Fruit fly (Drosophila melanogaster) S2 (cell line): ENCODE data around the gene CG12096.

Experiments used
- CG8478 ChIP-seq: fragments of >200 bp; optimal IDR thresholded peaks from 2 replicates; lab custom pipeline; 2018
- CTCF ChIP-seq, 2 experiments: fragments of >200 bp; optimal IDR thresholded peaks; 2 replicates each; lab custom pipeline; 2018

DNA sequence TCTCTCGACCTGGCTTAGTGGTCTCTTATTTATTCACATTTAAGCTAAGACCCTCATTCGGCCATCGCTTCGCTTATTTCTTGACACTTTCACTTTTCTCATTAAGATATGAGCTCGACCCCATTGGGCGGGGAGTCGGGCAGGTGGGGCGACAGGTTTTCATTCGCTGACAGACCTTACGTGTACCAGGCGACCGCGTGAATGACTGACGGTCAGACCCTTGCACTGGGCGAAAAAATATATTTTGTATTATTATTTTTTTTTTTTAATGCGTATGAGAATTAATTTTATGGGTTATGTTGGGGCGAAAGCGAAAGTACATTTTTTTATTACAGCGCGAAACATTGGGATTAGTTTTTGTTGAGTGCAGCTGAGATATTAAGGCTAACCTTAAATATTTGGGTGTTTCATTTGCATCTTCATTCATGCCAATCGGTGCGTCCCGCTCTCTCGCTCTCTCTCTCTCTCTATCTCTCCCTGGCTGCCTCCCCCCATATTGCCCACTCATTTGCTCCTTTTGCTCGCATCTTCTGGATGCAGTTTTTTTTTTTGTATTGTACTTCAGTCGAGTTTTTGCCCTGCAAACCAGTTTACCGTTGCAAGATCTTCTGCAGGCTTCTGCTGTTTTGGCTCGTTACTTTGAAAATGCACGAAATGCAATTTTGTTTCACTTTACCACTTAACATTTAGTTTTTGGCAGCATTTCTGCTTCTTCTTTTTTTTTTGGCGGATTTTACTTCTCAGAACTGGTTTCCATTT, 22.3 kb upstream of the CG12096 start:
- TF ChIP-seq CG8478 (lab: Kevin White, UChicago): no peak
- TF ChIP-seq CTCF (optimal IDR thresholded peaks at IDR 0.05; lab: Kevin White, UChicago): no peak
